Fruit fly (Drosophila melanogaster) whole organism, embryonic: ENCODE results near the gene twe.

Experiments
- Aef1 ChIP-seq: fragments of 200-800 bp; sonication (Bioruptor generic); IDR thresholded peaks from 3 replicates; pipeline ENCODE4 v1.3.6; 2022; ENCODE audit warnings: missing biosample characterization, missing genetic modification characterization
- Atf6 ChIP-seq: fragments of 200-800 bp; sonication (Bioruptor generic); IDR thresholded peaks from 2 replicates; pipeline ENCODE4 v1.3.6; 2022; ENCODE audit warnings: missing biosample characterization, missing genetic modification characterization
- Blimp-1 ChIP-seq: fragments of 200-800 bp; sonication (Bioruptor generic); optimal IDR thresholded peaks from 3 replicates; lab custom pipeline; 2018; ENCODE audit warnings: missing biosample characterization, missing genetic modification characterization, mild to moderate bottlenecking, moderate library complexity, missing genetic modification reagents
- CG10654 ChIP-seq: fragments of 200-800 bp; sonication (Bioruptor generic); optimal IDR thresholded peaks from 2 replicates; lab custom pipeline; 2016; ENCODE audit warnings: missing biosample characterization, missing genetic modification characterization
- CG12155 ChIP-seq: fragments of 200-800 bp; sonication (Bioruptor generic); optimal IDR thresholded peaks from 3 replicates; lab custom pipeline; 2016; ENCODE audit warnings: missing biosample characterization, missing genetic modification characterization
- CG1603 ChIP-seq: fragments of 200-800 bp; sonication (Bioruptor generic); optimal IDR thresholded peaks from 2 replicates; lab custom pipeline; 2019; ENCODE audit warnings: missing biosample characterization, mild to moderate bottlenecking, missing genetic modification characterization, moderate library complexity
- CG17361 ChIP-seq: fragments of 200-800 bp; sonication (Bioruptor generic); IDR thresholded peaks from 3 replicates; pipeline ENCODE4 v1.3.6; 2022; ENCODE audit warnings: missing biosample characterization, missing genetic modification characterization
- CG17802 ChIP-seq: fragments of 200-800 bp; sonication (Bioruptor generic); optimal IDR thresholded peaks from 2 replicates; lab custom pipeline; 2018; ENCODE audit warnings: missing biosample characterization, mild to moderate bottlenecking, missing genetic modification characterization, moderate library complexity
- CG2678 ChIP-seq: fragments of 200-800 bp; sonication (Bioruptor generic); optimal IDR thresholded peaks from 3 replicates; lab custom pipeline; 2019; ENCODE audit warnings: missing biosample characterization, mild to moderate bottlenecking, missing genetic modification characterization, moderate library complexity
- CG2712 ChIP-seq: fragments of 200-800 bp; optimal IDR thresholded peaks from 3 replicates; lab custom pipeline; 2019; ENCODE audit warnings: missing biosample characterization, mild to moderate bottlenecking, missing genetic modification characterization, moderate library complexity
- CG34422 ChIP-seq: fragments of 200-800 bp; sonication (Bioruptor generic); IDR thresholded peaks from 3 replicates; pipeline ENCODE4 v1.3.6; 2022; ENCODE audit warnings: missing biosample characterization, missing genetic modification characterization
- CG4730 ChIP-seq: fragments of 200-800 bp; sonication (Bioruptor generic); IDR thresholded peaks from 2 replicates; pipeline ENCODE4 v1.3.6; 2022; ENCODE audit warnings: missing biosample characterization, missing genetic modification characterization
- CG4854 ChIP-seq: fragments of 200-800 bp; sonication (Bioruptor generic); optimal IDR thresholded peaks from 2 replicates; lab custom pipeline; 2016; ENCODE audit warnings: missing biosample characterization, missing genetic modification characterization, inconsistent platforms
- CG6813 ChIP-seq: fragments of 200-800 bp; sonication (Bioruptor generic); optimal IDR thresholded peaks from 2 replicates; lab custom pipeline; 2017; ENCODE audit warnings: missing biosample characterization, missing genetic modification characterization, mild to moderate bottlenecking, moderate library complexity, missing genetic modification reagents
- CG7372 ChIP-seq: fragments of 200-800 bp; sonication (Bioruptor generic); IDR thresholded peaks from 2 replicates; pipeline ENCODE4 v1.3.6; 2022; ENCODE audit warnings: missing biosample characterization, missing genetic modification characterization
- CG7745 ChIP-seq: fragments of 200-800 bp; sonication (Bioruptor generic); optimal IDR thresholded peaks from 2 replicates; lab custom pipeline; 2018; ENCODE audit warnings: missing biosample characterization, mild to moderate bottlenecking, missing genetic modification characterization, moderate library complexity
- CG9437 ChIP-seq: fragments of 200-800 bp; sonication (Bioruptor generic); optimal IDR thresholded peaks from 2 replicates; lab custom pipeline; 2018; ENCODE audit warnings: missing biosample characterization, mild to moderate bottlenecking, missing genetic modification characterization
- CG9797 ChIP-seq: fragments of 200-800 bp; sonication (Bioruptor generic); optimal IDR thresholded peaks from 3 replicates; lab custom pipeline; 2018; ENCODE audit warnings: missing biosample characterization, mild to moderate bottlenecking, missing genetic modification characterization
- Dbx ChIP-seq: fragments of 200-800 bp; sonication (Bioruptor generic); IDR thresholded peaks from 3 replicates; pipeline ENCODE4 v1.3.6; 2022; ENCODE audit warnings: missing biosample characterization, missing genetic modification characterization
- E2f1 ChIP-seq: fragments of 200-800 bp; sonication (Bioruptor generic); IDR thresholded peaks from 2 replicates; pipeline ENCODE4 v1.3.6; 2022; ENCODE audit warnings: missing biosample characterization, missing genetic modification characterization
- Fer3 ChIP-seq: fragments of 200-800 bp; sonication (Bioruptor generic); optimal IDR thresholded peaks from 2 replicates; lab custom pipeline; 2018; ENCODE audit warnings: missing biosample characterization, mild to moderate bottlenecking, missing genetic modification characterization, moderate library complexity
- Hr51 ChIP-seq, 2 experiments: fragments of 200-800 bp; sonication (Bioruptor generic); optimal IDR thresholded peaks; 2 replicates in 1 of 2; 3 replicates in 1 of 2; lab custom pipeline; 2016 to 2018; ENCODE audit warnings: missing biosample characterization in 2 of 2, missing genetic modification characterization in 2 of 2, mild to moderate bottlenecking in 1 of 2, moderate library complexity in 1 of 2
- Med ChIP-seq: fragments of 200-800 bp; sonication (Bioruptor generic); peaks from one replicate; lab custom pipeline; 2016; ENCODE audit warnings: missing biosample characterization, missing genetic modification characterization, mild to moderate bottlenecking, inconsistent platforms, moderate library complexity
- NFAT ChIP-seq: fragments of 200-800 bp; sonication (Bioruptor generic); IDR thresholded peaks from 2 replicates; pipeline ENCODE4 v1.3.6; 2022; ENCODE audit warnings: missing biosample characterization, missing genetic modification characterization
- Opbp ChIP-seq: fragments of 200-800 bp; sonication (Bioruptor generic); IDR thresholded peaks from 3 replicates; pipeline ENCODE4 v1.3.6; 2022; ENCODE audit warnings: missing biosample characterization, missing genetic modification characterization; ENCODE audit not compliant: partially characterized antibody
- PHDP ChIP-seq: fragments of 200-800 bp; sonication (Bioruptor generic); optimal IDR thresholded peaks from 3 replicates; lab custom pipeline; 2018; ENCODE audit warnings: missing biosample characterization, mild to moderate bottlenecking, missing genetic modification characterization, moderate library complexity
- Rfx ChIP-seq: fragments of 200-800 bp; sonication (Bioruptor generic); IDR thresholded peaks from 2 replicates; pipeline ENCODE4 v1.3.6; 2022; ENCODE audit warnings: missing biosample characterization, missing genetic modification characterization
- Xrp1 ChIP-seq: fragments of 200-800 bp; sonication (Bioruptor generic); IDR thresholded peaks from 2 replicates; pipeline ENCODE4 v1.3.6; 2022; ENCODE audit warnings: missing biosample characterization, missing genetic modification characterization
- abd-A ChIP-seq: fragments of 200-800 bp; sonication (Bioruptor generic); optimal IDR thresholded peaks from 3 replicates; lab custom pipeline; 2019; ENCODE audit warnings: missing biosample characterization, mild to moderate bottlenecking, missing genetic modification characterization, moderate library complexity
- amos ChIP-seq: fragments of 200-800 bp; sonication (Bioruptor generic); IDR thresholded peaks from 2 replicates; pipeline ENCODE4 v1.3.6; 2022; ENCODE audit warnings: missing biosample characterization, missing genetic modification characterization; ENCODE audit not compliant: partially characterized antibody
- aop ChIP-seq: fragments of 200-800 bp; sonication (Bioruptor generic); IDR thresholded peaks from 2 replicates; pipeline ENCODE4 v1.3.6; 2022; ENCODE audit warnings: missing biosample characterization, missing genetic modification characterization
- ap ChIP-seq: fragments of 200-800 bp; sonication (Bioruptor generic); IDR thresholded peaks from 2 replicates; pipeline ENCODE4 v1.3.6; 2022; ENCODE audit warnings: missing biosample characterization, missing genetic modification characterization
- btn ChIP-seq: fragments of 200-800 bp; sonication (Bioruptor generic); optimal IDR thresholded peaks from 2 replicates; lab custom pipeline; 2016; ENCODE audit warnings: missing biosample characterization, missing genetic modification characterization
- croc ChIP-seq: fragments of 200-800 bp; sonication (Bioruptor generic); conservative IDR thresholded peaks from 3 replicates; pipeline ENCODE4 v1.3.6; 2022; ENCODE audit warnings: missing biosample characterization, missing genetic modification characterization
- crol ChIP-seq: fragments of 200-800 bp; sonication (Bioruptor generic); IDR thresholded peaks from 2 replicates; pipeline ENCODE4 v1.3.6; 2022; ENCODE audit warnings: missing biosample characterization, missing genetic modification characterization
- dm ChIP-seq: fragments of 200-800 bp; sonication (Bioruptor generic); optimal IDR thresholded peaks from 3 replicates; lab custom pipeline; 2016; ENCODE audit warnings: missing biosample characterization, missing genetic modification characterization
- grn ChIP-seq: fragments of 200-800 bp; sonication (Bioruptor generic); optimal IDR thresholded peaks from 3 replicates; lab custom pipeline; 2017; ENCODE audit warnings: missing biosample characterization, missing genetic modification characterization
- hbn ChIP-seq: fragments of 200-800 bp; sonication (Bioruptor generic); IDR thresholded peaks from 2 replicates; pipeline ENCODE4 v1.3.6; 2022; ENCODE audit warnings: missing biosample characterization, missing genetic modification characterization; ENCODE audit not compliant: partially characterized antibody
- ind ChIP-seq: fragments of 200-800 bp; sonication (Bioruptor generic); optimal IDR thresholded peaks from 3 replicates; lab custom pipeline; 2016; ENCODE audit warnings: missing biosample characterization, missing genetic modification characterization
- inv ChIP-seq: fragments of 200-800 bp; sonication (Bioruptor generic); IDR thresholded peaks from 2 replicates; pipeline ENCODE4 v1.3.6; 2022; ENCODE audit warnings: missing biosample characterization, missing genetic modification characterization; ENCODE audit not compliant: partially characterized antibody
- pho ChIP-seq: fragments of 200-800 bp; sonication (Bioruptor generic); optimal IDR thresholded peaks from 2 replicates; lab custom pipeline; 2016; ENCODE audit warnings: missing biosample characterization, missing genetic modification characterization
- pita ChIP-seq: fragments of 200-800 bp; sonication (Bioruptor generic); optimal IDR thresholded peaks from 2 replicates; lab custom pipeline; 2017; ENCODE audit warnings: missing biosample characterization, mild to moderate bottlenecking, missing genetic modification characterization
- ro ChIP-seq: fragments of 200-800 bp; sonication (Bioruptor generic); IDR thresholded peaks from 2 replicates; pipeline ENCODE4 v1.3.6; 2022; ENCODE audit warnings: missing biosample characterization, missing genetic modification characterization
- sr ChIP-seq: fragments of 200-800 bp; sonication (Bioruptor generic); IDR thresholded peaks from 3 replicates; pipeline ENCODE4 v1.3.6; 2022; ENCODE audit warnings: missing biosample characterization, missing genetic modification characterization
- trem ChIP-seq: fragments of 200-800 bp; optimal IDR thresholded peaks from 3 replicates; lab custom pipeline; 2019; ENCODE audit warnings: missing biosample characterization, mild to moderate bottlenecking, missing genetic modification characterization, moderate library complexity
- twi ChIP-seq: fragments of 200-800 bp; optimal IDR thresholded peaks from 2 replicates; lab custom pipeline; 2019; ENCODE audit warnings: missing biosample characterization, mild to moderate bottlenecking, missing genetic modification characterization, moderate library complexity
- unc-4 ChIP-seq: fragments of 200-800 bp; sonication (Bioruptor generic); IDR thresholded peaks from 2 replicates; pipeline ENCODE4 v1.3.6; 2022; ENCODE audit warnings: missing biosample characterization, missing genetic modification characterization; ENCODE audit not compliant: partially characterized antibody
- usp ChIP-seq: fragments of >200 bp; optimal IDR thresholded peaks from 2 replicates; lab custom pipeline; 2017; ENCODE audit warnings: missing biosample characterization, missing genetic modification characterization
- vvl ChIP-seq: fragments of 200-800 bp; sonication (Bioruptor generic); IDR thresholded peaks from 2 replicates; pipeline ENCODE4 v1.3.6; 2022; ENCODE audit warnings: missing biosample characterization, missing genetic modification characterization

The twe gene

dm6 chr2L:16299466-16300311 lies 38.0 kb upstream of the twe start, which contains the start of the genes heix and CG17328 (continued):
- TF ChIP-seq btn (GFP tag; lab: Kevin White, UChicago) (no peak), Xrp1 (peak; percentile 47; the same call in 1 of the 2 replicates), CG7372 (GFP tag; lab: Robert Waterston, UW) (no peak), CG2678 (tag; lab: Kevin White, UChicago) (no peak), CG10654 (peak; percentile 70), grn (GFP tag; lab: Kevin White, UChicago) (no peak), CG6813 (GFP tag; lab: Kevin White, UChicago) (no peak), CG17802 (tag; lab: Kevin White, UChicago) (peak; percentile 24), CG4730 (peak; percentile 52; the same call in 1 of the 2 replicates), Fer3 (peak; percentile 78), ind (peak; percentile 79), unc-4 (GFP tag; lab: Robert Waterston, UW) (no peak), CG34422 (GFP tag; lab: Robert Waterston, UW) (peak; percentile 60), croc (GFP tag; lab: Robert Waterston, UW) (peak; percentile 29; the same call in 1 of the 3 replicates), Rfx (GFP tag; lab: Robert Waterston, UW) (peak; percentile 85), Dbx (GFP tag; lab: Robert Waterston, UW) (peak; percentile 64), ap (no peak), CG7745 (tag; lab: Kevin White, UChicago) (no peak), CG9797 (GFP tag; lab: Kevin White, UChicago) (peak; percentile 75), Aef1 (peak; percentile 80), abd-A (tag; lab: Kevin White, UChicago) (no peak), Opbp (GFP tag; lab: Robert Waterston, UW) (0 out of 3 replicates have a peak, but pooled peaks have one; percentile 24), pho (GFP tag; lab: Kevin White, UChicago) (peak; percentile 50), CG2712 (tag; lab: Kevin White, UChicago) (peak; percentile 74), PHDP (tag; lab: Kevin White, UChicago) (peak; percentile 78), NFAT (GFP tag; lab: Robert Waterston, UW) (peak; percentile 84), CG9437 (GFP tag; lab: Kevin White, UChicago) (peak; percentile 92), aop (no peak), E2f1 (GFP tag; lab: Robert Waterston, UW) (peak; percentile 70), crol (peak; percentile 93), amos (no peak), Blimp-1 (peak; percentile 50), CG1603 (tag; lab: Kevin White, UChicago) (peak; percentile 63), ro (no peak), CG12155 (GFP tag; lab: Kevin White, UChicago) (peak; percentile 58), twi (peak; percentile 49), trem (tag; lab: Kevin White, UChicago) (peak; percentile 66), pita (GFP tag; lab: Kevin White, UChicago) (no peak), vvl (peak; percentile 73), inv (GFP tag; lab: Robert Waterston, UW) (no peak), Med (GFP tag; lab: Kevin White, UChicago) (peak; percentile 93), Hr51 (GFP tag; optimal IDR thresholded peaks at IDR 0.05; lab: Kevin White, UChicago) (peak in 1 of 2 experiments; percentile 13), dm (GFP tag; lab: Kevin White, UChicago) (peak; percentile 26), hbn (peak; percentile 25; the same call in 1 of the 2 replicates), sr (GFP tag; lab: Robert Waterston, UW) (no peak), CG4854 (peak; percentile 1), Atf6 (GFP tag; lab: Robert Waterston, UW) (peak; percentile 43; the same call in 1 of the 2 replicates), usp (GFP tag; lab: Kevin White, UChicago) (no peak), CG17361 (GFP tag; lab: Robert Waterston, UW) (peak; percentile 88)
